Worm (Caenorhabditis elegans) whole organism, L2 larva: ENCODE data around the gene F47G9.6.

Experiments
- egl-27 ChIP-seq: sonication (generic microtip); optimal IDR thresholded peaks from 3 replicates; lab custom pipeline; 2017; ENCODE audit warnings: missing biosample characterization, missing genetic modification reagents, missing genetic modification characterization
- elt-3 ChIP-seq: sonication (generic microtip); optimal IDR thresholded peaks from 2 replicates; lab custom pipeline; 2017; ENCODE audit warnings: missing biosample characterization, missing genetic modification characterization
- fos-1 ChIP-seq: fragments of 150-350 bp; optimal IDR thresholded peaks from 2 replicates; lab custom pipeline; 2014; ENCODE audit warnings: missing biosample characterization, missing genetic modification characterization
- nhr-12 ChIP-seq: fragments of 150-350 bp; optimal IDR thresholded peaks from 2 replicates; lab custom pipeline; 2014; ENCODE audit warnings: missing biosample characterization, missing genetic modification characterization
- nhr-237 ChIP-seq: fragments of 150-350 bp; optimal IDR thresholded peaks from 2 replicates; lab custom pipeline; 2014; ENCODE audit warnings: missing biosample characterization, missing genetic modification characterization
- nhr-77 ChIP-seq: fragments of 150-350 bp; optimal IDR thresholded peaks from 2 replicates; lab custom pipeline; 2014; ENCODE audit warnings: missing biosample characterization, missing genetic modification characterization
- peb-1 ChIP-seq: fragments of 150-350 bp; optimal IDR thresholded peaks from 2 replicates; lab custom pipeline; 2014; ENCODE audit warnings: missing biosample characterization, missing genetic modification characterization
- unc-39 ChIP-seq: fragments of 150-350 bp; optimal IDR thresholded peaks from 2 replicates; lab custom pipeline; 2014; ENCODE audit warnings: missing biosample characterization, missing genetic modification characterization
- zag-1 ChIP-seq: fragments of 150-350 bp; optimal IDR thresholded peaks from 2 replicates; lab custom pipeline; 2014; ENCODE audit warnings: missing biosample characterization, missing genetic modification characterization
- ztf-1 ChIP-seq: fragments of 200-800 bp; sonication (Bioruptor generic); conservative IDR thresholded peaks from 2 replicates; pipeline ENCODE4 v1.3.6; 2022; ENCODE audit warnings: missing genetic modification characterization, missing compliant biosample characterization

DNA sequence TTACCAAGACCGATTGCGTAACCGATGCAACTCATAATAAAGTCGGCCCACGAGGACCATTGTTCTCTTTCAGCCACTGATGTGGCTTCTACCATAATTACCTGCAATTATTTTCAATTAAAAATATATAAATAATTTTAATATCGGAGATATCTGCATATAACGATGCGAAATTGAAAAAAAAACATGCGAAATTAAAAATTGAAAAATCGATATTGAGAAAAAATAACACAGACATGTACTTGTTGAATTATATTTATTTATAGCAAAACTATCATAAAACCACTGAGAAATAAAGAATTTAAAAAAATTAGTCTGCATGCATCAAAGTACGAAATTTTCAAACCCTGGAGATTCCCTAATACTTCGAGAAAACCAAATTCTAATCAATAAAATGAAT is 20.9 kb upstream of the F47G9.6 start, which contains the start of gene snf-11:
- TF ChIP-seq ztf-1 (GFP tag; lab: Robert Waterston, UW) (no peak), fos-1 (tag; lab: Kevin White, UChicago) (no peak), nhr-12 (no peak), nhr-77 (tag; lab: Kevin White, UChicago) (no peak), elt-3 (tag; lab: Kevin White, UChicago) (no peak), egl-27 (tag; lab: Kevin White, UChicago) (no peak), unc-39 (tag; lab: Kevin White, UChicago) (no peak), nhr-237 (tag; lab: Kevin White, UChicago) (no peak), peb-1 (tag; lab: Kevin White, UChicago) (no peak), zag-1 (tag; lab: Kevin White, UChicago) (no peak)
